Fruit fly (Drosophila melanogaster): ENCODE measurements around the gene oc.
A peak's percentile ranks its signal among the peaks of the same experiment; 100 is the strongest.

Gene oc

DNA sequence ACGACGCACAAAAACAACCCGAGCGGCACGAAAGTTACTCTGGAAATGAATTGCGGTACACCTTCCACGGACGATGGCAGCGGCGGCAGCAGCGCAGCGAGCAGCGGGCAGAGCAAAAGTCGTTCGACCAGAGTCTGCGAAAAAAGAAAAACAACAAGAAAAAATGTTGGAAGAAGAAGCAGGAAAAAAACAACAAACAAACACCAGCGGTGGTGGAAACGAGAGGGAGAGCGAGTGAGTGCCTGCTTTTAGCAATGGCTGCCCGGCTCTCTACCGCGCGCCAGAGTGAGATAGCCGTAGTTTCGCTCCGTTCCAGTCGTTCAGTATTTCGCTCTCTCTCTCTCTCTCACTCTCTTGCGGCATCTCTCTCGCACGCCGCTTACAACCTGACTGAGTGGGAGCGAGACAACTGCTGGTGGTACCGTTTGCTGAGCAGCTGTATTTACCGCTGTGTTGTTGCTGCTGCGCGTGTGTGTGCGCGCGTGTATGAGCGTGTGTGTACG is at the start of gene oc:
Gene oc (minus strand): TSS at position 51 of the 503 bp plus-strand sequence.
- TF ChIP-seq CG11560 (tag; IDR thresholded peaks at IDR 0.05) (no peak), inv (GFP tag; IDR thresholded peaks at IDR 0.05; ENCODE audit: partially characterized antibody) (0 out of 2 replicates have a peak, but pooled peaks have one; percentile 21), CoRest (tag; optimal IDR thresholded peaks at IDR 0.05) (peak; percentile 84), CG10462 (GFP tag; optimal IDR thresholded peaks at IDR 0.05) (no peak), CG9932 (GFP tag; IDR thresholded peaks at IDR 0.05) (no peak), CG13775 (GFP tag; optimal IDR thresholded peaks at IDR 0.05) (peak; percentile 17), CG11093 (GFP tag; IDR thresholded peaks at IDR 0.05) (no peak), CG15696 (tag; optimal IDR thresholded peaks at IDR 0.05) (peak; percentile 48), peb (GFP tag; IDR thresholded peaks at IDR 0.05) (0 out of 2 replicates have a peak, but pooled peaks have one; percentile 15), sna (GFP tag; IDR thresholded peaks at IDR 0.05; ENCODE audit: partially characterized antibody) (no peak), CG1529 (GFP tag; optimal IDR thresholded peaks at IDR 0.05) (no peak), CG15601 (tag; optimal IDR thresholded peaks at IDR 0.05) (no peak), nom (GFP tag; optimal IDR thresholded peaks at IDR 0.05) (peak; percentile 72), CG6765 (GFP tag; optimal IDR thresholded peaks at IDR 0.05) (no peak), ranshi (GFP tag; IDR thresholded peaks at IDR 0.05) (no peak), tin (GFP tag; optimal IDR thresholded peaks at IDR 0.05) (no peak), kay (GFP tag; optimal IDR thresholded peaks at IDR 0.05) (no peak), CTCF (GFP tag; optimal IDR thresholded peaks at IDR 0.05) (no peak), Dll (GFP tag; IDR thresholded peaks at IDR 0.05; ENCODE audit: partially characterized antibody) (no peak), CG1832 (GFP tag; optimal IDR thresholded peaks at IDR 0.05) (peak; percentile 100), Sox100B (GFP tag; optimal IDR thresholded peaks at IDR 0.05) (no peak), CG3065 (GFP tag; optimal IDR thresholded peaks at IDR 0.05) (peak; percentile 6), wek (GFP tag; optimal IDR thresholded peaks at IDR 0.05) (no peak), btn (GFP tag; optimal IDR thresholded peaks at IDR 0.05) (no peak), her (GFP tag; optimal IDR thresholded peaks at IDR 0.05) (peak; percentile 11), CrebB (tag; optimal IDR thresholded peaks at IDR 0.05) (no peak), gce (GFP tag; IDR thresholded peaks at IDR 0.05) (no peak), sisA (GFP tag; IDR thresholded peaks at IDR 0.05) (no peak), Sox102F (GFP tag; optimal IDR thresholded peaks at IDR 0.05) (no peak), wor (GFP tag; IDR thresholded peaks at IDR 0.05) (no peak), bbx (GFP tag; IDR thresholded peaks at IDR 0.05; ENCODE audit: partially characterized antibody) (0 out of 2 replicates have a peak, but pooled peaks have one; percentile 44), CG33557 (GFP tag; optimal IDR thresholded peaks at IDR 0.05) (peak; percentile 7), Stat92E (GFP tag; optimal IDR thresholded peaks at IDR 0.05) (no peak), sima (GFP tag; optimal IDR thresholded peaks at IDR 0.05) (no peak), CG12104 (GFP tag; optimal IDR thresholded peaks at IDR 0.05) (no peak), dan (GFP tag; IDR thresholded peaks at IDR 0.05) (no peak), yki (optimal IDR thresholded peaks at IDR 0.05) (peak; percentile 59), NC2α (GFP tag; optimal IDR thresholded peaks at IDR 0.05) (peak; percentile 34), Lhr (GFP tag; optimal IDR thresholded peaks at IDR 0.05) (no peak), Atf-2 (GFP tag; optimal IDR thresholded peaks at IDR 0.05) (no peak), hkb (optimal IDR thresholded peaks at IDR 0.05) (no peak), hkb (GFP tag; IDR thresholded peaks at IDR 0.05) (no peak), Hsf (GFP tag; optimal IDR thresholded peaks at IDR 0.05) (no peak), CG8478 (optimal IDR thresholded peaks at IDR 0.05) (peak; percentile 100), CG6654 (GFP tag; optimal IDR thresholded peaks at IDR 0.05) (no peak), CG34376 (GFP tag; optimal IDR thresholded peaks at IDR 0.05) (no peak), CG4360 (GFP tag; IDR thresholded peaks at IDR 0.05) (peak; percentile 98), B-H1 (GFP tag; IDR thresholded peaks at IDR 0.05) (no peak), pb (GFP tag; optimal IDR thresholded peaks at IDR 0.05) (no peak), Mes4 (GFP tag; optimal IDR thresholded peaks at IDR 0.05) (no peak), CG9876 (GFP tag; optimal IDR thresholded peaks at IDR 0.05) (no peak), jing (GFP tag; optimal IDR thresholded peaks at IDR 0.05) (no peak), Atf6 (GFP tag; IDR thresholded peaks at IDR 0.05) (no peak)
